Fruit fly (Drosophila melanogaster) whole organism, pupa: ENCODE results near the gene dgt1.

Source experiments
- CG10348 ChIP-seq: fragments of 200-800 bp; sonication (Bioruptor generic); IDR thresholded peaks from 2 replicates; pipeline ENCODE4 v1.3.6; 2022; ENCODE audit warnings: missing biosample characterization, missing genetic modification characterization
- CG13204 ChIP-seq: fragments of 200-800 bp; sonication (Bioruptor generic); optimal IDR thresholded peaks from 2 replicates; lab custom pipeline; 2018; ENCODE audit warnings: missing biosample characterization, mild to moderate bottlenecking, missing genetic modification characterization, moderate library complexity
- CG14655 ChIP-seq: fragments of 200-800 bp; sonication (Bioruptor generic); optimal IDR thresholded peaks from 3 replicates; lab custom pipeline; 2017; ENCODE audit warnings: mild to moderate bottlenecking, missing biosample characterization, missing genetic modification reagents, missing genetic modification characterization
- CG34367 ChIP-seq: fragments of 200-800 bp; sonication (Bioruptor generic); optimal IDR thresholded peaks from 2 replicates; lab custom pipeline; 2018; ENCODE audit warnings: missing biosample characterization, mild to moderate bottlenecking, missing genetic modification characterization
- CG4496 ChIP-seq: fragments of 200-800 bp; sonication (Bioruptor generic); IDR thresholded peaks from 3 replicates; pipeline ENCODE4 v1.3.6; 2022; ENCODE audit warnings: missing biosample characterization, missing genetic modification characterization
- CG8301 ChIP-seq: fragments of 200-800 bp; sonication (Bioruptor generic); optimal IDR thresholded peaks from 2 replicates; lab custom pipeline; 2018; ENCODE audit warnings: missing biosample characterization, mild to moderate bottlenecking, missing genetic modification characterization
- CG9948 ChIP-seq: fragments of 200-800 bp; sonication (Bioruptor generic); optimal IDR thresholded peaks from 2 replicates; lab custom pipeline; 2018; ENCODE audit warnings: missing biosample characterization, mild to moderate bottlenecking, missing genetic modification characterization, moderate library complexity
- D1 ChIP-seq: fragments of 200-800 bp; sonication (Bioruptor generic); optimal IDR thresholded peaks from 2 replicates; lab custom pipeline; 2018; ENCODE audit warnings: missing biosample characterization, mild to moderate bottlenecking, missing genetic modification characterization, moderate library complexity
- EcR ChIP-seq: fragments of 200-800 bp; sonication (Bioruptor generic); optimal IDR thresholded peaks from 3 replicates; lab custom pipeline; 2019; ENCODE audit warnings: missing biosample characterization, missing genetic modification characterization, mild to moderate bottlenecking, moderate library complexity, missing genetic modification reagents
- Snoo ChIP-seq: fragments of 200-800 bp; sonication (Bioruptor generic); optimal IDR thresholded peaks from 3 replicates; lab custom pipeline; 2017; ENCODE audit warnings: missing biosample characterization, mild to moderate bottlenecking, missing genetic modification characterization, inconsistent platforms
- fd96Ca ChIP-seq: fragments of 200-800 bp; sonication (Bioruptor generic); IDR thresholded peaks from 3 replicates; pipeline ENCODE4 v1.3.6; 2022; ENCODE audit warnings: missing biosample characterization, missing genetic modification characterization
- rn ChIP-seq: fragments of 200-800 bp; sonication (Bioruptor generic); IDR thresholded peaks from 2 replicates; pipeline ENCODE4 v1.3.6; 2022; ENCODE audit warnings: missing biosample characterization, missing genetic modification characterization

DNA sequence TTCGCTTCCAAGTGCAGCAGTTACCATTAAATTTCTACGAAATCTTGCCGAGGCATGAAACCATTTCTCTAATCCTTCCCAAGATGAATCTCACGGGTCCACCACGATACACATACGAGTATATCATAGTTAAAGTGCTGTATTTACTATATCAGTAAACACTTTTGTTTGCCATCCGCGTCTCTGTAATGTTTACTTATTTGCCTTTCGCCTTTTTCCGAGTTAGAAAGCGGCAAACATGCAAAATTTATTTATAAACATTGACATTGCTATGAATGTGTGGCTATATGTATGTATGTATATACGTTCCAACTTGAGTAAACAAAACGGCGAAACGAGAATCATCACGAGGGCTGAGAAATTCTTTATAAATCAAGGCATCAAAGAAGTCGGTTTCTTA is 26.4 kb downstream of the dgt1 start:
- TF ChIP-seq fd96Ca (GFP tag; lab: Robert Waterston, UW) (no peak), Snoo (tag; lab: Kevin White, UChicago) (no peak), CG14655 (GFP tag; lab: Kevin White, UChicago) (peak; percentile 6), EcR (GFP tag; lab: Kevin White, UChicago) (no peak), CG13204 (GFP tag; lab: Kevin White, UChicago) (no peak), CG10348 (GFP tag; lab: Robert Waterston, UW) (no peak), D1 (tag; lab: Kevin White, UChicago) (no peak), rn (no peak), CG9948 (no peak), CG8301 (tag; lab: Kevin White, UChicago) (no peak), CG4496 (no peak), CG34367 (tag; lab: Kevin White, UChicago) (no peak)
